Fruit fly (Drosophila melanogaster): Measurements from ENCODE around the gene CCT1.

The CCT1 gene

dm6 chr3R:22531801-22532200 is 40.6 kb upstream of the CCT1 start, which contains the start of gene CG33093 (continued):
- TF ChIP-seq CG32767 (GFP tag; IDR thresholded peaks at IDR 0.05) (no peak), HmgZ (tag; optimal IDR thresholded peaks at IDR 0.05) (peak; percentile 3), CG12659 (GFP tag; optimal IDR thresholded peaks at IDR 0.05) (no peak), Oaz (GFP tag; IDR thresholded peaks at IDR 0.05) (no peak), CG13424 (tag; optimal IDR thresholded peaks at IDR 0.05) (peak; percentile 7), salm (tag; optimal IDR thresholded peaks at IDR 0.05) (no peak), slbo (GFP tag; IDR thresholded peaks at IDR 0.05) (no peak), CG14965 (GFP tag; optimal IDR thresholded peaks at IDR 0.05; ENCODE audit: borderline replicate concordance) (no peak), Oli (tag; optimal IDR thresholded peaks at IDR 0.05) (no peak), nerfin-2 (GFP tag; IDR thresholded peaks at IDR 0.05; ENCODE audit: partially characterized antibody) (no peak), Hr78 (GFP tag; optimal IDR thresholded peaks at IDR 0.05) (peak in 1 of 2 experiments; percentile 65), NC2β (GFP tag; optimal IDR thresholded peaks at IDR 0.05) (no peak), CG8388 (GFP tag; optimal IDR thresholded peaks at IDR 0.05) (no peak)

dm6 chr3R:22530305-22530704 is 39.1 kb upstream of the CCT1 start, which contains the start of gene CG33099:
CG33099 (minus strand) TSS chr3R:22530572.
- TF ChIP-seq CG3407 (GFP tag; optimal IDR thresholded peaks at IDR 0.05) (peak; percentile 45), gem (tag; optimal IDR thresholded peaks at IDR 0.05) (peak; percentile 39), tio (GFP tag; optimal IDR thresholded peaks at IDR 0.05) (no peak), lola (GFP tag; optimal IDR thresholded peaks at IDR 0.05) (peak in 1 of 3 experiments; percentile 7), al (GFP tag; IDR thresholded peaks at IDR 0.05) (no peak), CG11723 (GFP tag; optimal IDR thresholded peaks at IDR 0.05) (no peak), CG18011 (GFP tag; optimal IDR thresholded peaks at IDR 0.05) (no peak), zen2 (GFP tag; IDR thresholded peaks at IDR 0.05; ENCODE audit: partially characterized antibody) (no peak), Abd-B (GFP tag; optimal IDR thresholded peaks at IDR 0.05) (no peak), CG2889 (GFP tag; IDR thresholded peaks at IDR 0.05) (no peak), jing (GFP tag; optimal IDR thresholded peaks at IDR 0.05) (no peak), oc (tag; optimal IDR thresholded peaks at IDR 0.05) (no peak), CG10267 (tag; optimal IDR thresholded peaks at IDR 0.05) (peak; percentile 7), Sox100B (GFP tag; optimal IDR thresholded peaks at IDR 0.05) (peak; percentile 0), CG4424 (GFP tag; optimal IDR thresholded peaks at IDR 0.05) (no peak), onecut (GFP tag; IDR thresholded peaks at IDR 0.05) (no peak), fru (optimal IDR thresholded peaks at IDR 0.05) (no peak), CG17829 (tag; optimal IDR thresholded peaks at IDR 0.05) (no peak), ems (GFP tag; optimal IDR thresholded peaks at IDR 0.05) (no peak), CG14050 (GFP tag; IDR thresholded peaks at IDR 0.05) (no peak), Dip2 (GFP tag; IDR thresholded peaks at IDR 0.05) (no peak), lmd (GFP tag; IDR thresholded peaks at IDR 0.05) (no peak), slp2 (GFP tag; optimal IDR thresholded peaks at IDR 0.05) (peak; percentile 9), CG1832 (GFP tag; optimal IDR thresholded peaks at IDR 0.05) (no peak), Asciz (GFP tag; optimal IDR thresholded peaks at IDR 0.05) (peak; percentile 56), CG18476 (GFP tag; optimal IDR thresholded peaks at IDR 0.05) (no peak), bbx (GFP tag; IDR thresholded peaks at IDR 0.05; ENCODE audit: partially characterized antibody) (no peak), bowl (GFP tag; IDR thresholded peaks at IDR 0.05) (0 out of 2 replicates have a peak, but pooled peaks have one; percentile 20), pzg (GFP tag; optimal IDR thresholded peaks at IDR 0.05) (no peak), gcm (GFP tag; optimal IDR thresholded peaks at IDR 0.05) (peak; percentile 49), croc (GFP tag; conservative IDR thresholded peaks at IDR 0.05) (no peak), gsb (GFP tag; IDR thresholded peaks at IDR 0.05) (no peak), vvl (GFP tag; IDR thresholded peaks at IDR 0.05) (peak; percentile 47; the same call in 1 of the 2 replicates), jigr1 (GFP tag; IDR thresholded peaks at IDR 0.05) (no peak), dm (GFP tag; optimal IDR thresholded peaks at IDR 0.05) (no peak), ERR (GFP tag; optimal IDR thresholded peaks at IDR 0.05) (no peak), az2 (GFP tag; optimal IDR thresholded peaks at IDR 0.05) (no peak), H2.0 (GFP tag; IDR thresholded peaks at IDR 0.05) (no peak)
